Fruit fly (Drosophila melanogaster) whole organism, embryonic: ENCODE data around the gene raptor.

ENCODE experiments used
- Bteb2 ChIP-seq: fragments of 200-800 bp; sonication (Bioruptor generic); optimal IDR thresholded peaks from 2 replicates; lab custom pipeline; 2016; ENCODE audit warnings: missing biosample characterization, missing genetic modification characterization
- CG12391 ChIP-seq: fragments of 200-800 bp; sonication (Bioruptor generic); optimal IDR thresholded peaks from 3 replicates; lab custom pipeline; 2018; ENCODE audit warnings: missing biosample characterization, mild to moderate bottlenecking, missing genetic modification characterization, moderate library complexity
- CG12744 ChIP-seq: fragments of 200-800 bp; sonication (Bioruptor generic); optimal IDR thresholded peaks from 2 replicates; lab custom pipeline; 2016; ENCODE audit warnings: missing biosample characterization, missing genetic modification characterization
- CG12769 ChIP-seq: fragments of 200-800 bp; sonication (Bioruptor generic); optimal IDR thresholded peaks from 2 replicates; lab custom pipeline; 2019; ENCODE audit warnings: missing biosample characterization, mild to moderate bottlenecking, missing genetic modification characterization, moderate library complexity
- CG13624 ChIP-seq: fragments of 200-800 bp; sonication (Bioruptor generic); optimal IDR thresholded peaks from 2 replicates; lab custom pipeline; 2016; ENCODE audit warnings: missing biosample characterization, missing genetic modification characterization
- CG15269 ChIP-seq: fragments of 200-800 bp; sonication (Bioruptor generic); optimal IDR thresholded peaks from 2 replicates; lab custom pipeline; 2018; ENCODE audit warnings: missing biosample characterization, mild to moderate bottlenecking, missing genetic modification characterization, moderate library complexity
- CG15696 ChIP-seq: fragments of 200-800 bp; sonication (Bioruptor generic); optimal IDR thresholded peaks from 2 replicates; lab custom pipeline; 2019; ENCODE audit warnings: missing biosample characterization, mild to moderate bottlenecking, missing genetic modification characterization, moderate library complexity
- CG16813 ChIP-seq: fragments of 200-800 bp; sonication (Bioruptor generic); IDR thresholded peaks from 3 replicates; pipeline ENCODE4 v1.3.6; 2022; ENCODE audit warnings: missing biosample characterization, missing genetic modification characterization; ENCODE audit not compliant: partially characterized antibody
- CG17328 ChIP-seq: fragments of 200-800 bp; sonication (Bioruptor generic); IDR thresholded peaks from 2 replicates; pipeline ENCODE4 v1.3.6; 2022; ENCODE audit warnings: missing biosample characterization, missing genetic modification characterization
- CG18619 ChIP-seq: fragments of 200-800 bp; sonication (Bioruptor generic); optimal IDR thresholded peaks from 3 replicates; lab custom pipeline; 2017; ENCODE audit warnings: missing biosample characterization, mild to moderate bottlenecking, missing genetic modification characterization
- CG2875 ChIP-seq: fragments of 200-800 bp; sonication (Bioruptor generic); optimal IDR thresholded peaks from 2 replicates; lab custom pipeline; 2017; ENCODE audit warnings: missing biosample characterization, mild to moderate bottlenecking, missing genetic modification characterization, missing genetic modification reagents
- CG2889 ChIP-seq: fragments of 200-800 bp; sonication (Bioruptor generic); IDR thresholded peaks from 3 replicates; pipeline ENCODE4 v1.3.6; 2022; ENCODE audit warnings: missing biosample characterization, missing genetic modification characterization
- CG31365 ChIP-seq: fragments of 200-800 bp; sonication (Bioruptor generic); optimal IDR thresholded peaks from 2 replicates; lab custom pipeline; 2018; ENCODE audit warnings: missing biosample characterization, mild to moderate bottlenecking, missing genetic modification characterization
- CG4424 ChIP-seq: fragments of 200-800 bp; sonication (Bioruptor generic); optimal IDR thresholded peaks from 3 replicates; lab custom pipeline; 2016; ENCODE audit warnings: missing biosample characterization, missing genetic modification characterization
- CG7928 ChIP-seq: fragments of 200-800 bp; sonication (Bioruptor generic); optimal IDR thresholded peaks from 2 replicates; lab custom pipeline; 2017; ENCODE audit warnings: missing biosample characterization, mild to moderate bottlenecking, missing genetic modification characterization
- CG9817 ChIP-seq: fragments of 200-800 bp; sonication (Bioruptor generic); optimal IDR thresholded peaks from 2 replicates; lab custom pipeline; 2018; ENCODE audit warnings: missing biosample characterization, mild to moderate bottlenecking, missing genetic modification characterization, moderate library complexity
- CTCF ChIP-seq: fragments of 200-800 bp; sonication (Bioruptor generic); optimal IDR thresholded peaks from 2 replicates; lab custom pipeline; 2017; ENCODE audit warnings: missing biosample characterization, mild to moderate bottlenecking, missing genetic modification characterization, moderate library complexity
- D ChIP-seq, 2 experiments: fragments of 200-800 bp in 1 of 2; fragments of >200 bp in 1 of 2; sonication (Bioruptor generic) in 1 of 2; optimal IDR thresholded peaks; 2 replicates in 1 of 2; 3 replicates in 1 of 2; lab custom pipeline; 2017; ENCODE audit warnings: mild to moderate bottlenecking in 1 of 2, missing biosample characterization in 1 of 2, missing genetic modification characterization in 1 of 2, missing genetic modification reagents in 1 of 2
- Deaf1 ChIP-seq: fragments of 200-800 bp; optimal IDR thresholded peaks from 3 replicates; lab custom pipeline; 2019; ENCODE audit warnings: missing biosample characterization, mild to moderate bottlenecking, missing genetic modification characterization, moderate library complexity
- Drgx ChIP-seq: fragments of 200-800 bp; sonication (Bioruptor generic); IDR thresholded peaks from 2 replicates; pipeline ENCODE4 v1.3.6; 2022; ENCODE audit warnings: missing biosample characterization, missing genetic modification characterization
- Eip74EF ChIP-seq, 2 experiments: fragments of 200-800 bp in 1 of 2; fragments of >200 bp in 1 of 2; sonication (Bioruptor generic) in 1 of 2; optimal IDR thresholded peaks; 2 replicates each; lab custom pipeline; 2017 to 2019; ENCODE audit warnings: missing biosample characterization in 2 of 2, missing genetic modification characterization in 2 of 2, mild to moderate bottlenecking in 1 of 2, moderate library complexity in 1 of 2
- Elba2 ChIP-seq: fragments of 200-800 bp; sonication (Bioruptor generic); optimal IDR thresholded peaks from 3 replicates; lab custom pipeline; 2016; ENCODE audit warnings: missing biosample characterization, missing genetic modification characterization
- GATAe ChIP-seq: fragments of 200-800 bp; sonication (Bioruptor generic); conservative IDR thresholded peaks from 2 replicates; pipeline ENCODE4 v1.3.6; 2022; ENCODE audit warnings: missing biosample characterization, missing genetic modification characterization
- H2.0 ChIP-seq: fragments of 200-800 bp; sonication (Bioruptor generic); IDR thresholded peaks from 2 replicates; pipeline ENCODE4 v1.3.6; 2022; ENCODE audit warnings: missing biosample characterization, missing genetic modification characterization
- Jarid2 ChIP-seq: fragments of 200-800 bp; sonication (Bioruptor generic); optimal IDR thresholded peaks from 3 replicates; lab custom pipeline; 2017; ENCODE audit warnings: mild to moderate bottlenecking, missing biosample characterization, missing genetic modification reagents, missing genetic modification characterization
- Mad ChIP-seq: fragments of 200-800 bp; sonication (Bioruptor generic); optimal IDR thresholded peaks from 2 replicates; lab custom pipeline; 2016; ENCODE audit warnings: missing biosample characterization, missing genetic modification characterization
- NFAT ChIP-seq: fragments of 200-800 bp; sonication (Bioruptor generic); IDR thresholded peaks from 2 replicates; pipeline ENCODE4 v1.3.6; 2022; ENCODE audit warnings: missing biosample characterization, missing genetic modification characterization
- NfI ChIP-seq: fragments of 200-800 bp; sonication (Bioruptor generic); optimal IDR thresholded peaks from 3 replicates; lab custom pipeline; 2018; ENCODE audit warnings: missing biosample characterization, mild to moderate bottlenecking, missing genetic modification characterization, moderate library complexity
- Oli ChIP-seq: fragments of 200-800 bp; sonication (Bioruptor generic); optimal IDR thresholded peaks from 2 replicates; lab custom pipeline; 2018; ENCODE audit warnings: missing biosample characterization, mild to moderate bottlenecking, missing genetic modification characterization, moderate library complexity
- Six4 ChIP-seq: fragments of 200-800 bp; sonication (Bioruptor generic); optimal IDR thresholded peaks from 2 replicates; lab custom pipeline; 2016; ENCODE audit warnings: missing biosample characterization, missing genetic modification characterization
- Taf1 ChIP-seq: fragments of 200-800 bp; sonication (Bioruptor generic); IDR thresholded peaks from 2 replicates; pipeline ENCODE4 v1.3.6; 2022; ENCODE audit warnings: missing biosample characterization, missing genetic modification characterization
- Usf ChIP-seq: fragments of 200-800 bp; sonication (Bioruptor generic); optimal IDR thresholded peaks from 2 replicates; lab custom pipeline; 2017; ENCODE audit warnings: missing genotype, missing biosample characterization, missing genetic modification characterization
- ab ChIP-seq: fragments of 200-800 bp; sonication (Bioruptor generic); optimal IDR thresholded peaks from 2 replicates; lab custom pipeline; 2016; ENCODE audit warnings: missing biosample characterization, missing genetic modification characterization
- al ChIP-seq: fragments of 200-800 bp; sonication (Bioruptor generic); IDR thresholded peaks from 2 replicates; pipeline ENCODE4 v1.3.6; 2022; ENCODE audit warnings: missing biosample characterization, missing genetic modification characterization
- ase ChIP-seq: fragments of 200-800 bp; sonication (Bioruptor generic); IDR thresholded peaks from 3 replicates; pipeline ENCODE4 v1.3.6; 2022; ENCODE audit warnings: missing biosample characterization, missing genetic modification characterization
- cato ChIP-seq: fragments of 200-800 bp; sonication (Bioruptor generic); optimal IDR thresholded peaks from 2 replicates; lab custom pipeline; 2016; ENCODE audit warnings: missing biosample characterization, missing genetic modification characterization, borderline replicate concordance
- danr ChIP-seq: fragments of 200-800 bp; sonication (Bioruptor generic); IDR thresholded peaks from 2 replicates; pipeline ENCODE4 v1.3.6; 2022; ENCODE audit warnings: missing biosample characterization, missing genetic modification characterization
- dysf ChIP-seq: fragments of 200-800 bp; sonication (Bioruptor generic); IDR thresholded peaks from 3 replicates; pipeline ENCODE4 v1.3.6; 2022; ENCODE audit warnings: missing biosample characterization, missing genetic modification characterization
- exex ChIP-seq: fragments of 200-800 bp; sonication (Bioruptor generic); optimal IDR thresholded peaks from 4 replicates; lab custom pipeline; 2018; ENCODE audit warnings: missing biosample characterization, mild to moderate bottlenecking, missing genetic modification characterization, moderate library complexity
- gcm ChIP-seq: fragments of 200-800 bp; sonication (Bioruptor generic); optimal IDR thresholded peaks from 2 replicates; lab custom pipeline; 2019; ENCODE audit warnings: missing biosample characterization, mild to moderate bottlenecking, missing genetic modification characterization, moderate library complexity
- gcm2 ChIP-seq: fragments of 200-800 bp; sonication (Bioruptor generic); optimal IDR thresholded peaks from 2 replicates; lab custom pipeline; 2016; ENCODE audit warnings: missing biosample characterization, missing genetic modification characterization
- lab ChIP-seq: fragments of 200-800 bp; sonication (Bioruptor generic); optimal IDR thresholded peaks from 3 replicates; lab custom pipeline; 2017; ENCODE audit warnings: missing biosample characterization, missing genetic modification characterization, mild to moderate bottlenecking, moderate library complexity, missing genetic modification reagents
- lmd ChIP-seq: fragments of 200-800 bp; sonication (Bioruptor generic); IDR thresholded peaks from 2 replicates; pipeline ENCODE4 v1.3.6; 2022; ENCODE audit warnings: missing biosample characterization, missing genetic modification characterization
- nerfin-2 ChIP-seq: fragments of 200-800 bp; sonication (Bioruptor generic); IDR thresholded peaks from 2 replicates; pipeline ENCODE4 v1.3.6; 2022; ENCODE audit warnings: missing biosample characterization, missing genetic modification characterization; ENCODE audit not compliant: partially characterized antibody
- pnt ChIP-seq: fragments of 200-800 bp; sonication (Bioruptor generic); optimal IDR thresholded peaks from 3 replicates; lab custom pipeline; 2016; ENCODE audit warnings: missing biosample characterization, missing genetic modification characterization
- psq ChIP-seq: fragments of 200-800 bp; sonication (Bioruptor generic); optimal IDR thresholded peaks from 2 replicates; lab custom pipeline; 2017; ENCODE audit warnings: missing biosample characterization, missing genetic modification characterization
- pum ChIP-seq: fragments of 200-800 bp; sonication (Bioruptor generic); optimal IDR thresholded peaks from 2 replicates; lab custom pipeline; 2016; ENCODE audit warnings: missing biosample characterization, missing genetic modification characterization
- slou ChIP-seq: fragments of 200-800 bp; sonication (Bioruptor generic); optimal IDR thresholded peaks from 3 replicates; lab custom pipeline; 2016; ENCODE audit warnings: missing biosample characterization, missing genetic modification characterization
- sqz ChIP-seq: fragments of 200-800 bp; sonication (Bioruptor generic); optimal IDR thresholded peaks from 3 replicates; lab custom pipeline; 2018; ENCODE audit warnings: missing biosample characterization, mild to moderate bottlenecking, missing genetic modification characterization
- tgo ChIP-seq: fragments of 200-800 bp; sonication (Bioruptor generic); IDR thresholded peaks from 3 replicates; pipeline ENCODE4 v1.3.6; 2022; ENCODE audit warnings: missing biosample characterization, missing genetic modification characterization
- yki ChIP-seq: fragments of >200 bp; optimal IDR thresholded peaks from 3 replicates; lab custom pipeline; 2018

raptor gene

dm6 chrX:6074845-6075244 lies 15.2 kb downstream of the raptor start, which contains the start of gene Tsp5D (continued):
- TF ChIP-seq exex (tag; lab: Kevin White, UChicago) (peak; percentile 39), GATAe (GFP tag; lab: Robert Waterston, UW) (0 out of 2 replicates have a peak, but pooled peaks have one; percentile 21), sqz (peak; percentile 88), tgo (GFP tag; lab: Robert Waterston, UW) (peak; percentile 95), CG2875 (GFP tag; lab: Kevin White, UChicago) (peak; percentile 91), lmd (GFP tag; lab: Robert Waterston, UW) (peak; percentile 94), ase (GFP tag; lab: Robert Waterston, UW) (peak; percentile 95), CG13624 (GFP tag; lab: Kevin White, UChicago) (no peak), CTCF (GFP tag; lab: Kevin White, UChicago) (peak; percentile 58), psq (GFP tag; lab: Kevin White, UChicago) (peak; percentile 57), danr (GFP tag; lab: Robert Waterston, UW) (peak; percentile 88), CG18619 (GFP tag; lab: Kevin White, UChicago) (peak; percentile 76), CG17328 (GFP tag; lab: Robert Waterston, UW) (peak; percentile 95), Bteb2 (no peak), ab (GFP tag; lab: Kevin White, UChicago) (no peak), Oli (tag; lab: Kevin White, UChicago) (peak; percentile 94), CG2889 (GFP tag; lab: Robert Waterston, UW) (peak; percentile 74; the same call in 2 of the 3 replicates), slou (GFP tag; lab: Kevin White, UChicago) (peak; percentile 11), CG9817 (tag; lab: Kevin White, UChicago) (peak; percentile 83), gcm2 (GFP tag; lab: Kevin White, UChicago) (no peak), CG7928 (GFP tag; lab: Kevin White, UChicago) (peak; percentile 18), CG12769 (tag; lab: Kevin White, UChicago) (peak; percentile 55), Drgx (GFP tag; lab: Robert Waterston, UW) (peak; percentile 100), pnt (GFP tag; lab: Kevin White, UChicago) (peak; percentile 51), pum (peak; percentile 47), Six4 (GFP tag; lab: Kevin White, UChicago) (peak; percentile 93), Jarid2 (GFP tag; lab: Kevin White, UChicago) (peak; percentile 74), Mad (GFP tag; lab: Kevin White, UChicago) (peak; percentile 37), nerfin-2 (GFP tag; lab: Robert Waterston, UW) (no peak), CG4424 (GFP tag; lab: Kevin White, UChicago) (peak; percentile 92), H2.0 (peak; percentile 95), CG16813 (GFP tag; lab: Robert Waterston, UW) (no peak), CG12391 (tag; lab: Kevin White, UChicago) (peak; percentile 93), D (optimal IDR thresholded peaks at IDR 0.05; lab: Kevin White, UChicago) (no peak), D (GFP tag; optimal IDR thresholded peaks at IDR 0.05; lab: Kevin White, UChicago) (peak; percentile 96), Taf1 (peak; percentile 36; the same call in 1 of the 2 replicates), CG15696 (tag; lab: Kevin White, UChicago) (peak; percentile 55), dysf (GFP tag; lab: Robert Waterston, UW) (peak; percentile 96), lab (GFP tag; lab: Kevin White, UChicago) (peak; percentile 92), Usf (GFP tag; lab: Kevin White, UChicago) (peak; percentile 12), CG15269 (tag; lab: Kevin White, UChicago) (peak; percentile 93), Elba2 (GFP tag; lab: Kevin White, UChicago) (no peak), Deaf1 (peak; percentile 98), cato (GFP tag; lab: Kevin White, UChicago) (peak; percentile 85), CG31365 (peak; percentile 74), Eip74EF (GFP tag; optimal IDR thresholded peaks at IDR 0.05; lab: Kevin White, UChicago) (peak in 1 of 2 experiments; percentile 81), NfI (GFP tag; lab: Kevin White, UChicago) (peak; percentile 87), NFAT (peak; percentile 69), CG12744 (GFP tag; lab: Kevin White, UChicago) (peak; percentile 47), al (GFP tag; lab: Robert Waterston, UW) (peak; percentile 59), gcm (GFP tag; lab: Kevin White, UChicago) (peak; percentile 84), yki (no peak)
